Worm (Caenorhabditis elegans) whole organism, early embryonic: ENCODE data around the gene aqp-7.

Source experiments
- B0310.2 ChIP-seq: sonication (generic microtip); optimal IDR thresholded peaks from 2 replicates; lab custom pipeline; 2016; ENCODE audit warnings: mild to moderate bottlenecking, missing genetic modification characterization, missing compliant biosample characterization
- F13C5.2 ChIP-seq: sonication (generic microtip); optimal IDR thresholded peaks from 2 replicates; lab custom pipeline; 2017; ENCODE audit warnings: mild to moderate bottlenecking, missing genetic modification characterization, inconsistent platforms, missing compliant biosample characterization
- aly-1 ChIP-seq: sonication (generic microtip); optimal IDR thresholded peaks from 2 replicates; lab custom pipeline; 2016; ENCODE audit warnings: missing genetic modification characterization, missing compliant biosample characterization
- ama-1 ChIP-seq: fragments of 150-350 bp; optimal IDR thresholded peaks from 2 replicates; lab custom pipeline; 2014
- ceh-13 ChIP-seq: fragments of 200-800 bp; sonication (Bioruptor generic); optimal IDR thresholded peaks from 2 replicates; lab custom pipeline; 2018; ENCODE audit warnings: mild to moderate bottlenecking, missing genetic modification characterization, missing compliant biosample characterization
- ets-7 ChIP-seq: sonication (generic microtip); optimal IDR thresholded peaks from 2 replicates; lab custom pipeline; 2016; ENCODE audit warnings: missing genotype, missing genetic modification characterization, missing compliant biosample characterization
- flt-1 ChIP-seq: fragments of 200-800 bp; sonication (Bioruptor generic); IDR thresholded peaks from 2 replicates; pipeline ENCODE4 v1.3.6; 2022; ENCODE audit warnings: missing genetic modification characterization, missing compliant biosample characterization
- hnd-1 ChIP-seq: sonication (generic microtip); optimal IDR thresholded peaks from 2 replicates; lab custom pipeline; 2016; ENCODE audit warnings: missing genetic modification characterization, missing compliant biosample characterization
- pes-1 ChIP-seq: fragments of 200-800 bp; sonication (Bioruptor generic); IDR thresholded peaks from 2 replicates; pipeline ENCODE4 v1.3.6; 2022; ENCODE audit warnings: missing genetic modification reagents, missing genetic modification characterization, missing compliant biosample characterization
- tbx-11 ChIP-seq: fragments of 200-800 bp; sonication (Bioruptor generic); IDR thresholded peaks from 2 replicates; pipeline ENCODE4 v1.3.6; 2022; ENCODE audit warnings: missing genetic modification characterization, missing compliant biosample characterization

ce11 chrX:3024637-3025113, at the start of gene aqp-7:
- TF ChIP-seq pes-1: no peak
- no peak for TF ChIP-seq ets-7 (tag; lab: Kevin White, UChicago)
- TF ChIP-seq ama-1 (lab: Kevin White, UChicago): no peak
- TF ChIP-seq flt-1 (GFP tag; lab: Robert Waterston, UW): no peak
- no peak for TF ChIP-seq hnd-1 (tag; lab: Kevin White, UChicago)
- no peak for TF ChIP-seq ceh-13 (GFP tag; lab: Kevin White, UChicago)
- TF ChIP-seq F13C5.2 (tag; lab: Kevin White, UChicago): no peak
- TF ChIP-seq aly-1: no peak
- TF ChIP-seq B0310.2: no peak
- no peak for TF ChIP-seq tbx-11
